Worm (Caenorhabditis elegans) whole organism, midembryonic: ENCODE measurements around the gene rpn-9.

Experiments
- T22C8.4 ChIP-seq: fragments of 200-800 bp; sonication (Bioruptor generic); IDR thresholded peaks from 2 replicates; pipeline ENCODE4 v1.3.6; 2022; ENCODE audit warnings: missing genetic modification characterization, missing compliant biosample characterization
- cog-1 ChIP-seq: sonication (generic microtip); optimal IDR thresholded peaks from 2 replicates; lab custom pipeline; 2016; ENCODE audit warnings: missing genetic modification characterization, missing compliant biosample characterization
- ref-1 ChIP-seq: fragments of 200-800 bp; sonication (Bioruptor generic); conservative IDR thresholded peaks from 2 replicates; pipeline ENCODE4 v1.3.6; 2022; ENCODE audit warnings: missing genetic modification reagents, missing genetic modification characterization, missing compliant biosample characterization
- tab-1 ChIP-seq: fragments of 200-800 bp; sonication (Bioruptor generic); IDR thresholded peaks from 2 replicates; pipeline ENCODE4 v1.3.6; 2022; ENCODE audit warnings: missing genetic modification characterization, missing compliant biosample characterization
- ztf-23 ChIP-seq: fragments of 200-800 bp; sonication (Bioruptor generic); IDR thresholded peaks from 2 replicates; pipeline ENCODE4 v1.3.6; 2022; ENCODE audit warnings: missing genetic modification reagents, missing genetic modification characterization, missing compliant biosample characterization

DNA sequence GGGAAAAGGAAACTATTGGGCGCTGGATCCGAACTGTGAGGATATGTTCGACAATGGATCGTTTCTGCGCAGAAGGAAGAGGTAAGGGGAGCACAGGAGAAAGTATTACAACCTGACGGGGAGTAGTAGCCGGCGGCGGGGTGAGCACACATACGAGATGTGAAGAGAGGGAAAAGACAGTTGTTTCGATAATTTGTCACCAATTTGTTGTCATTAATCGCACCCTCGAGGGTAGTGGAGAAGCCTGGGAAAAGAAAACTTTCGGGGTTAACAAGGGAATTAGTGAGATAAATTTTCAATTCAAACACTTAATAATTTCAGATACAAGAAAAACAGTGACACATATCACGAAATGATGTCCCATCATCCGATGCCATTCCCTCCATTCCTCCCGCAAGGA lies 44.3 kb upstream of the rpn-9 start:
- TF ChIP-seq T22C8.4 (GFP tag; lab: Robert Waterston, UW) (no peak), ztf-23 (no peak), ref-1 (GFP tag; lab: Robert Waterston, UW) (no peak), tab-1 (GFP tag; lab: Robert Waterston, UW) (no peak), cog-1 (tag; lab: Kevin White, UChicago) (no peak)
